Worm (Caenorhabditis elegans): Measurements from ENCODE around the gene asah-2.

DNA sequence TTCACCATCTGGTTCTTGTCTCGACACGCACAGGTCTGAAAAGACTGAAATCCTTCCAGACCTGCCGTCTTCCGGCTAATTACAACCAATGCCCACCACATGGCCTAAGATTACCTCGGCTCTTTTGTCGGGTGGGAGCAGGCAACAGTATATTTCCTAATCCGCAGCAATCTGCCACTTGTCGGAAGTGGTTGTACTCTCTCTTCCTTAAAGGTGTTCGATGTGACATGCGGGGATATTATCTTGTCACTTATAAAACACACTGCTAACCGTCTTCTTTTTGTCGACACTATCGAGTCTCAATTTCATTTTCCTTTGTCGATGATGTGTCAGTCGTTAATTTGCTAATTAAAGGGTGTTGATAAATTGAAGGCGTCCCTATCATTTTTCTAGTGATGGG, 4.7 kb downstream of the asah-2 start, which contains the start of gene F27E5.3:
- TF ChIP-seq mls-2 (tag; optimal IDR thresholded peaks at IDR 0.05) (no peak), nhr-237 (tag; optimal IDR thresholded peaks at IDR 0.05) (no peak), lsy-2 (tag; optimal IDR thresholded peaks at IDR 0.05) (no peak), M03D4.4 (tag; optimal IDR thresholded peaks at IDR 0.05) (no peak), sem-2 (GFP tag; optimal IDR thresholded peaks at IDR 0.05) (no peak), pha-4 (tag; optimal IDR thresholded peaks at IDR 0.05) (no peak), elt-1 (tag; optimal IDR thresholded peaks at IDR 0.05; ENCODE audit: borderline replicate concordance, insufficient read depth) (no peak), nhr-2 (tag; optimal IDR thresholded peaks at IDR 0.05) (peak; percentile 40), nhr-76 (tag; optimal IDR thresholded peaks at IDR 0.05) (no peak), ztf-11 (tag; optimal IDR thresholded peaks at IDR 0.05) (no peak), ceh-83 (GFP tag; optimal IDR thresholded peaks at IDR 0.05) (no peak), unc-39 (tag; optimal IDR thresholded peaks at IDR 0.05) (no peak), ham-2 (GFP tag; optimal IDR thresholded peaks at IDR 0.05) (no peak)
